Worm (Caenorhabditis elegans): ENCODE data around the gene F25H9.2.

Gene F25H9.2

DNA sequence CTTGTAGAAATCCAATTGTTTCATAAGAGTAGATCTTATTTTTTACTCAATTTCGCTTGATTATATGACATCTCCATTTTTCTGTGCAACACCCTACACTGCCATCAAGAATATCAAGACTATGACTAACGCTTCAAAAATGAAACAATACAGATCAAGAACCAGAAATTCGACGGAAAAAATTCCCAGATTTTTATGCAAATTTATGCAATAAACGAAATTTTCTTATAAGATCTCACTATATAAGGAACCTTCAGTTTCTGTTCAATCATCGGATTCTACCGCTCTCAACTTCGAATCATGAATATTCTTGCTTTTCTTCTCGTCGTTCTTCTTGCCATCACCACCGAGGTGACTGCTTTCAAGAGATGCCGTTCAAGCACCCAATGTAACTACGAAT lies 48.4 kb downstream of the F25H9.2 start, which contains the start of gene R11G10.4:
Gene R11G10.4 (plus strand): TSS at position 301 of the 400 bp plus-strand sequence.
- TF ChIP-seq C06A6.2 (GFP tag; conservative IDR thresholded peaks at IDR 0.05) (no peak), D2030.7 (GFP tag; IDR thresholded peaks at IDR 0.05) (no peak), athp-1 (tag; optimal IDR thresholded peaks at IDR 0.05) (no peak), K12H6.12 (tag; optimal IDR thresholded peaks at IDR 0.05) (no peak), ceh-100 (GFP tag; IDR thresholded peaks at IDR 0.05) (no peak), mes-4 (tag; optimal IDR thresholded peaks at IDR 0.05) (no peak), pha-4 (tag; optimal IDR thresholded peaks at IDR 0.05) (no peak), snpc-1.3 (tag; optimal IDR thresholded peaks at IDR 0.05; ENCODE audit: insufficient read depth) (no peak), ets-4 (GFP tag; optimal IDR thresholded peaks at IDR 0.05) (no peak), F52B5.7 (tag; optimal IDR thresholded peaks at IDR 0.05) (no peak)

ce11 chrV:13507078-13507477 lies 49.2 kb downstream of the F25H9.2 start:
- TF ChIP-seq rpc-1 (optimal IDR thresholded peaks at IDR 0.05) (peak; percentile 37), rpc-1 (tag; optimal IDR thresholded peaks at IDR 0.05) (peak; percentile 70), him-1 (tag; optimal IDR thresholded peaks at IDR 0.05) (peak; percentile 38), B0261.1 (tag; optimal IDR thresholded peaks at IDR 0.05) (peak; percentile 46), tbp1 (GFP tag; optimal IDR thresholded peaks at IDR 0.05) (peak; percentile 77)

All from whole organism, young adult.